Worm (Caenorhabditis elegans) whole organism, L1 larva: ENCODE measurements around the gene F44E5.2.

ENCODE experiments used
- C16A3.4 ChIP-seq: fragments of 150-350 bp; optimal IDR thresholded peaks from 2 replicates; lab custom pipeline; 2014; ENCODE audit warnings: missing biosample characterization, missing genetic modification characterization
- aly-2 ChIP-seq: fragments of 150-350 bp; optimal IDR thresholded peaks from 2 replicates; lab custom pipeline; 2014; ENCODE audit warnings: missing biosample characterization, missing genetic modification characterization
- ama-1 ChIP-seq: fragments of 150-350 bp; optimal IDR thresholded peaks from 2 replicates; lab custom pipeline; 2014
- ceh-82 ChIP-seq, 3 experiments: fragments of 150-350 bp in 1 of 3; sonication (generic microtip) in 2 of 3; optimal IDR thresholded peaks; 2 replicates each; lab custom pipeline; 2014 to 2017; ENCODE audit warnings: missing biosample characterization in 3 of 3, missing genetic modification characterization in 3 of 3
- efl-3 ChIP-seq: fragments of 200-800 bp; sonication (Bioruptor generic); optimal IDR thresholded peaks from 2 replicates; lab custom pipeline; 2018; ENCODE audit warnings: mild to moderate bottlenecking, missing genetic modification characterization, missing compliant biosample characterization
- fkh-8 ChIP-seq: sonication (generic microtip); optimal IDR thresholded peaks from 2 replicates; lab custom pipeline; 2016; ENCODE audit warnings: mild to moderate bottlenecking, missing genetic modification characterization, missing compliant biosample characterization
- hlh-17 ChIP-seq: fragments of 200-800 bp; sonication (Bioruptor generic); optimal IDR thresholded peaks from 2 replicates; lab custom pipeline; 2018; ENCODE audit warnings: missing genetic modification characterization, mild to moderate bottlenecking, missing compliant biosample characterization, moderate library complexity, borderline replicate concordance
- nhr-77 ChIP-seq: fragments of 150-350 bp; optimal IDR thresholded peaks from 2 replicates; lab custom pipeline; 2014; ENCODE audit warnings: missing biosample characterization, missing genetic modification characterization
- skn-1 ChIP-seq: fragments of 150-350 bp; optimal IDR thresholded peaks from 2 replicates; lab custom pipeline; 2014; ENCODE audit warnings: missing biosample characterization, missing genetic modification characterization
- snpc-4 ChIP-seq: fragments of 150-350 bp; optimal IDR thresholded peaks from 2 replicates; lab custom pipeline; 2014; ENCODE audit warnings: missing biosample characterization, missing genetic modification characterization
- sptf-1 ChIP-seq: fragments of 150-350 bp; optimal IDR thresholded peaks from 2 replicates; lab custom pipeline; 2014; ENCODE audit warnings: missing biosample characterization, missing genetic modification characterization
- unc-130 ChIP-seq: fragments of 150-350 bp; optimal IDR thresholded peaks from 2 replicates; lab custom pipeline; 2017; ENCODE audit warnings: missing biosample characterization, missing genetic modification characterization, inconsistent platforms
- ztf-11 ChIP-seq, 2 experiments: sonication (generic microtip); optimal IDR thresholded peaks; 2 replicates each; lab custom pipeline; 2016 to 2017; ENCODE audit warnings: missing genetic modification characterization in 2 of 2, missing biosample characterization in 1 of 2, missing compliant biosample characterization in 1 of 2

ce11 chrII:11720819-11721218, 45.8 kb upstream of the F44E5.2 start:
- no peak for TF ChIP-seq C16A3.4 (tag; lab: Kevin White, UChicago)
- no peak for TF ChIP-seq sptf-1 (tag; lab: Kevin White, UChicago)
- TF ChIP-seq ama-1 (lab: Kevin White, UChicago), result no peak
- TF ChIP-seq hlh-17 (GFP tag; lab: Kevin White, UChicago), result no peak
- TF ChIP-seq skn-1 (tag; lab: Kevin White, UChicago), result no peak
- TF ChIP-seq unc-130 (tag; lab: Kevin White, UChicago), result no peak
- no peak for TF ChIP-seq efl-3 (GFP tag; lab: Kevin White, UChicago)
- no peak for TF ChIP-seq fkh-8
- TF ChIP-seq snpc-4 (tag; lab: Kevin White, UChicago), result no peak
- TF ChIP-seq ceh-82 (tag; optimal IDR thresholded peaks at IDR 0.05; lab: Kevin White, UChicago), result no peak
- TF ChIP-seq nhr-77 (tag; lab: Kevin White, UChicago), result no peak
- no peak for TF ChIP-seq aly-2 (tag; lab: Kevin White, UChicago)
- TF ChIP-seq ztf-11 (tag; optimal IDR thresholded peaks at IDR 0.05; lab: Kevin White, UChicago), result no peak
